Worm (Caenorhabditis elegans) whole organism, late embryonic: ENCODE measurements around the gene Y36E3A.2.

ENCODE experiments used
- C38D4.7 ChIP-seq: fragments of 200-800 bp; sonication (Bioruptor generic); optimal IDR thresholded peaks from 2 replicates; lab custom pipeline; 2018; ENCODE audit warnings: mild to moderate bottlenecking, missing genetic modification characterization, moderate library complexity, missing compliant biosample characterization
- ama-1 ChIP-seq: fragments of 150-350 bp; optimal IDR thresholded peaks from 2 replicates; lab custom pipeline; 2014
- ceh-24 ChIP-seq: sonication (generic microtip); optimal IDR thresholded peaks from 2 replicates; lab custom pipeline; 2016; ENCODE audit warnings: mild to moderate bottlenecking, missing genetic modification characterization, missing compliant biosample characterization
- ceh-9 ChIP-seq: sonication (generic microtip); optimal IDR thresholded peaks from 2 replicates; lab custom pipeline; 2016; ENCODE audit warnings: mild to moderate bottlenecking, missing genetic modification characterization, inconsistent platforms, missing compliant biosample characterization
- elt-2 ChIP-seq: sonication (generic microtip); optimal IDR thresholded peaks from 2 replicates; lab custom pipeline; 2016; ENCODE audit warnings: missing genetic modification reagents, missing genetic modification characterization, missing compliant biosample characterization
- fax-1 ChIP-seq: sonication (generic microtip); optimal IDR thresholded peaks from 2 replicates; lab custom pipeline; 2016; ENCODE audit warnings: missing genotype, missing genetic modification characterization, missing compliant biosample characterization
- pha-4 ChIP-seq: fragments of 150-350 bp; optimal IDR thresholded peaks from 2 replicates; lab custom pipeline; 2018; ENCODE audit warnings: missing biosample characterization, missing genetic modification reagents, missing genetic modification characterization
- pros-1 ChIP-seq: fragments of 150-350 bp; optimal IDR thresholded peaks from 2 replicates; lab custom pipeline; 2014; ENCODE audit warnings: missing biosample characterization, missing genetic modification reagents, missing genetic modification characterization
- sox-4 ChIP-seq: sonication (generic microtip); optimal IDR thresholded peaks from 2 replicates; lab custom pipeline; 2017; ENCODE audit warnings: mild to moderate bottlenecking, missing genetic modification characterization, inconsistent platforms, missing compliant biosample characterization
- tbx-2 ChIP-seq: sonication (generic microtip); optimal IDR thresholded peaks from 2 replicates; lab custom pipeline; 2016; ENCODE audit warnings: missing genetic modification characterization, missing compliant biosample characterization
- zip-5 ChIP-seq: sonication (generic microtip); optimal IDR thresholded peaks from 2 replicates; lab custom pipeline; 2016; ENCODE audit warnings: missing genetic modification characterization, missing compliant biosample characterization

ce11 chrV:15395347-15395746 lies 30.5 kb upstream of the Y36E3A.2 start, which contains the start of gene cyb-3:
- TF ChIP-seq pros-1 (tag; lab: Kevin White, UChicago) = no peak
- no peak for TF ChIP-seq elt-2 (tag; lab: Kevin White, UChicago)
- TF ChIP-seq pha-4 = no peak
- TF ChIP-seq zip-5 (tag; lab: Kevin White, UChicago) = no peak
- no peak for TF ChIP-seq ceh-24
- no peak for TF ChIP-seq tbx-2 (tag; lab: Kevin White, UChicago)
- no peak for TF ChIP-seq fax-1
- TF ChIP-seq ceh-9 (tag; lab: Kevin White, UChicago) = no peak
- no peak for TF ChIP-seq C38D4.7 (GFP tag; lab: Kevin White, UChicago)
- no peak for TF ChIP-seq sox-4 (tag; lab: Kevin White, UChicago)
- TF ChIP-seq ama-1 (lab: Kevin White, UChicago) = no peak
